Worm (Caenorhabditis elegans) whole organism, L3 larva: ENCODE data around the gene Y69A2AR.46.

Experiments used
- ceh-82 ChIP-seq: fragments of 150-350 bp; optimal IDR thresholded peaks from 2 replicates; lab custom pipeline; 2014; ENCODE audit warnings: missing biosample characterization, missing genetic modification characterization
- daf-12 ChIP-seq: fragments of 150-350 bp; optimal IDR thresholded peaks from 2 replicates; lab custom pipeline; 2014; ENCODE audit warnings: missing biosample characterization, missing genetic modification reagents, missing genetic modification characterization
- elt-3 ChIP-seq, 3 experiments: fragments of 150-350 bp in 1 of 3; sonication (generic microtip) in 2 of 3; optimal IDR thresholded peaks; 2 replicates in 2 of 3; 4 replicates in 1 of 3; lab custom pipeline; 2014 to 2017; ENCODE audit warnings: missing biosample characterization in 3 of 3, missing genetic modification characterization in 3 of 3
- nhr-237 ChIP-seq: fragments of 150-350 bp; optimal IDR thresholded peaks from 2 replicates; lab custom pipeline; 2014; ENCODE audit warnings: missing biosample characterization, missing genetic modification characterization
- unc-62 ChIP-seq: fragments of 150-350 bp; sonication (generic microtip); optimal IDR thresholded peaks from 4 replicates; lab custom pipeline; 2014; ENCODE audit warnings: missing biosample characterization, missing genetic modification reagents, missing genetic modification characterization

- TF ChIP-seq daf-12 (tag; lab: Kevin White, UChicago), result no peak
- no peak for TF ChIP-seq unc-62 (GFP tag; lab: Kevin White, UChicago)
- no peak for TF ChIP-seq ceh-82 (tag; lab: Kevin White, UChicago)
- TF ChIP-seq elt-3 (tag; optimal IDR thresholded peaks at IDR 0.05; lab: Kevin White, UChicago), result no peak
- no peak for TF ChIP-seq nhr-237
These were observed at the start of gene Y69A2AR.46 for ce11 chrIV:2561358-2561757.
